Fruit fly (Drosophila melanogaster): ENCODE results near the gene Hmx.
A peak's percentile ranks its signal among the peaks of the same experiment; 100 is the strongest.

Gene Hmx

dm6 chr3R:17611836-17612235, 53.1 kb downstream of the Hmx start:
- TF ChIP-seq Dfd (GFP tag; optimal IDR thresholded peaks at IDR 0.05) (no peak), dsf (GFP tag; optimal IDR thresholded peaks at IDR 0.05; ENCODE audit: borderline replicate concordance) (no peak), Mio (GFP tag; optimal IDR thresholded peaks at IDR 0.05) (no peak), foxo (GFP tag; optimal IDR thresholded peaks at IDR 0.05) (no peak), N (GFP tag; optimal IDR thresholded peaks at IDR 0.05) (no peak)

- TF ChIP-seq HLH106 (tag; optimal IDR thresholded peaks at IDR 0.05) (no peak), dsf (GFP tag; optimal IDR thresholded peaks at IDR 0.05; ENCODE audit: borderline replicate concordance) (no peak), GATAd (GFP tag; optimal IDR thresholded peaks at IDR 0.05) (no peak), Abd-B (GFP tag; optimal IDR thresholded peaks at IDR 0.05) (no peak), brk (GFP tag; optimal IDR thresholded peaks at IDR 0.05) (no peak), CrebA (GFP tag; optimal IDR thresholded peaks at IDR 0.05; ENCODE audit: borderline replicate concordance) (no peak), dl (GFP tag; optimal IDR thresholded peaks at IDR 0.05; ENCODE audit: insufficient read depth in 1 of 2, partially characterized antibody in 2 of 2) (no peak), lola (GFP tag; optimal IDR thresholded peaks at IDR 0.05) (no peak), Vsx2 (GFP tag; optimal IDR thresholded peaks at IDR 0.05; ENCODE audit: partially characterized antibody) (no peak)
Observed at dm6 chr3R:17612587-17612986, 53.9 kb downstream of the Hmx start, which contains the start of gene CG34281. CG34281 (plus strand) TSS chr3R:17612887.

DNA sequence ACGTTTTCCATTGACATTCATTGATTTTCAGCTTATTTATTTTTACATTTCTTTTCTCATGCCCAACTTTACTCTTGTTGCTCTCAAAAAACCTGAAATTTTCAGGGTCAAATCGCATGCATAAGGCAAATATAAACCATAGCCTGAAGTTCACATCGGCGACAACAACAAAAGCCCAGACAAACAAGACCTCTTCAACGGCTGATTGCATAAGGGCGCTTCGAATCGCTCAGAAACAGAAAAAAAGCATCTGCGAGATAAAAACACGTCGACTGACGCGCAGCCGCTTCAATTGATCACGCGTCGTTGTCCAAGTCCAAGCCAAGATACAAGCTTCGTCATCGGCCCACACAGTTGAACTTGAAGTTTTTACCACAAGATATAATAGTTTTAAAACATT, 54.8 kb downstream of the Hmx start, which contains the start of gene CG14327:
Gene CG14327, plus strand, starts transcription at position 161 of the 400 bp plus-strand sequence.
- no peak for TF ChIP-seq usp (GFP tag; optimal IDR thresholded peaks at IDR 0.05)
- TF ChIP-seq CrebA (GFP tag; optimal IDR thresholded peaks at IDR 0.05; ENCODE audit: borderline replicate concordance): no peak
- TF ChIP-seq Dfd (GFP tag; optimal IDR thresholded peaks at IDR 0.05): no peak
- no peak for TF ChIP-seq dsf (GFP tag; optimal IDR thresholded peaks at IDR 0.05; ENCODE audit: borderline replicate concordance)

DNA sequence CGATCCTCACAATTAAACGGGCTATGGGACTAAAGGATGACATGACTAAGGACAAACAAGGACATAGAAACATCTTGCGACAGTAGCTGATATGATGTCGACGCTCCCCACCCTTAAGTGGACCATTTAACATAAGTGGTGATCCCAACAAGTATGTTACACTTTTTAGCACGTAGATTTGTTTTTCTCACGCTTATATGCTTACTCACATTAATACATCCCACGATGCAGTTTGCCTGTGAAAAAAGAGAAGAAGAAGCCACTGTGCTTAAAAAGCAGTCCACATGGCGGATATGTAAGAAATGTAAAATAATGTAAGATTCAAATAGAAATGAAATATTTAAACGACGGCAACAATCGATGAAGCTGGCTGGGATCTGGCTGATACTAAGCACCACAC, 56.3 kb downstream of the Hmx start:
- TF ChIP-seq OdsH (GFP tag; optimal IDR thresholded peaks at IDR 0.05) (no peak), ey (GFP tag; optimal IDR thresholded peaks at IDR 0.05) (no peak), Myc (optimal IDR thresholded peaks at IDR 0.05) (peak; percentile 56), CG32264 (GFP tag; optimal IDR thresholded peaks at IDR 0.05) (no peak), N (GFP tag; optimal IDR thresholded peaks at IDR 0.05) (peak; percentile 31)

dm6 chr3R:17615746-17616145, 57.0 kb downstream of the Hmx start:
- TF ChIP-seq Myc (optimal IDR thresholded peaks at IDR 0.05): no peak
- no peak for TF ChIP-seq br (GFP tag; optimal IDR thresholded peaks at IDR 0.05)
- TF ChIP-seq brk (GFP tag; optimal IDR thresholded peaks at IDR 0.05): no peak
- TF ChIP-seq Abd-B (GFP tag; optimal IDR thresholded peaks at IDR 0.05): no peak
- TF ChIP-seq psq (GFP tag; optimal IDR thresholded peaks at IDR 0.05): no peak

DNA sequence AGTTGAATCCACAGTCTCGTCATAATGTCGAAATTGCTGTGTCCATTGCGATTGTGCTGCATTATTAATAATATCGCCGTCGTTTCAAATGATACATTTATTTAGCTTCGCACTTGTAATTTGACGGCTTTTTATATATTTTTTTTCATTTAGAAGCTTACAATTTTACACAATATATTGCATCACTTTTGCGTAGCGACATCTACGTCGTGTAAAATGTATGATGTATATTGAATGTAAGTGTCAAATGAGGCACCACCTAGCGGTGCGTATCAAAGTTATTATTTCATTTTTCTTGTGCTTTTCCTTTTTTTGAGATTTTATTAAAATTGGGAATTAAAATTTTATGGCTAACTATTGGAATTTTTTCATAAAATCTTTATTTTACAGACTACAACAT, 57.8 kb downstream of the Hmx start:
- TF ChIP-seq woc (GFP tag; optimal IDR thresholded peaks at IDR 0.05) (no peak), Dfd (GFP tag; optimal IDR thresholded peaks at IDR 0.05) (no peak), sv (GFP tag; optimal IDR thresholded peaks at IDR 0.05) (no peak), foxo (GFP tag; optimal IDR thresholded peaks at IDR 0.05) (no peak), CrebA (GFP tag; optimal IDR thresholded peaks at IDR 0.05; ENCODE audit: borderline replicate concordance) (no peak), Hr78 (GFP tag; optimal IDR thresholded peaks at IDR 0.05) (no peak), Sp1 (GFP tag; optimal IDR thresholded peaks at IDR 0.05) (no peak), pan (optimal IDR thresholded peaks at IDR 0.05) (no peak), Myc (optimal IDR thresholded peaks at IDR 0.05) (no peak), Rel (GFP tag; optimal IDR thresholded peaks at IDR 0.05) (no peak), Rel (tag; optimal IDR thresholded peaks at IDR 0.05) (no peak), N (GFP tag; optimal IDR thresholded peaks at IDR 0.05) (no peak), fru (GFP tag; optimal IDR thresholded peaks at IDR 0.05) (no peak), Mio (GFP tag; optimal IDR thresholded peaks at IDR 0.05) (no peak), GATAd (GFP tag; optimal IDR thresholded peaks at IDR 0.05) (no peak), Hnf4 (GFP tag; optimal IDR thresholded peaks at IDR 0.05) (no peak), OdsH (GFP tag; optimal IDR thresholded peaks at IDR 0.05) (no peak), brk (GFP tag; optimal IDR thresholded peaks at IDR 0.05) (no peak)
